Worm (Caenorhabditis elegans) whole organism, mixed stage, embryonic: Measurements from ENCODE around the gene C18E9.5.

ENCODE experiments used
- M03D4.4 ChIP-seq: sonication (generic microtip); optimal IDR thresholded peaks from 2 replicates; lab custom pipeline; 2017; ENCODE audit warnings: mild to moderate bottlenecking, missing genetic modification characterization, missing compliant biosample characterization
- bed-3 ChIP-seq: fragments of 200-800 bp; sonication (Bioruptor generic); optimal IDR thresholded peaks from 3 replicates; lab custom pipeline; 2018; ENCODE audit warnings: mild to moderate bottlenecking, missing genetic modification characterization, moderate library complexity, missing compliant biosample characterization
- blmp-1 ChIP-seq: fragments of 150-350 bp; optimal IDR thresholded peaks from 2 replicates; lab custom pipeline; 2014; ENCODE audit warnings: missing biosample characterization, missing genetic modification characterization
- ceh-39 ChIP-seq: fragments of 150-350 bp; optimal IDR thresholded peaks from 2 replicates; lab custom pipeline; 2014; ENCODE audit warnings: missing biosample characterization, missing genetic modification characterization
- ceh-43 ChIP-seq: fragments of 200-800 bp; sonication (Bioruptor generic); optimal IDR thresholded peaks from 2 replicates; lab custom pipeline; 2018; ENCODE audit warnings: mild to moderate bottlenecking, missing genetic modification characterization, moderate library complexity, missing compliant biosample characterization
- ceh-83 ChIP-seq: fragments of 200-800 bp; sonication (Bioruptor generic); optimal IDR thresholded peaks from 2 replicates; lab custom pipeline; 2018; ENCODE audit warnings: mild to moderate bottlenecking, missing genetic modification characterization, missing compliant biosample characterization
- ces-1 ChIP-seq: fragments of 150-350 bp; optimal IDR thresholded peaks from 2 replicates; lab custom pipeline; 2014; ENCODE audit warnings: missing biosample characterization, missing genetic modification reagents, missing genetic modification characterization
- drap-1 ChIP-seq: fragments of 200-800 bp; sonication (Bioruptor generic); optimal IDR thresholded peaks from 3 replicates; lab custom pipeline; 2018; ENCODE audit warnings: mild to moderate bottlenecking, missing genetic modification characterization, missing compliant biosample characterization
- elt-1 ChIP-seq: sonication (generic microtip); optimal IDR thresholded peaks from 2 replicates; lab custom pipeline; 2017; ENCODE audit warnings: missing genetic modification characterization, mild to moderate bottlenecking, missing compliant biosample characterization, antibody characterized with exemption, moderate library complexity, borderline replicate concordance; ENCODE audit not compliant: insufficient read depth
- elt-3 ChIP-seq: fragments of 150-350 bp; optimal IDR thresholded peaks from 2 replicates; lab custom pipeline; 2014; ENCODE audit warnings: missing biosample characterization, missing genetic modification characterization
- flh-1 ChIP-seq: fragments of 200-800 bp; sonication (Bioruptor generic); optimal IDR thresholded peaks from 2 replicates; lab custom pipeline; 2018; ENCODE audit warnings: mild to moderate bottlenecking, missing genetic modification characterization, moderate library complexity, missing compliant biosample characterization
- ham-2 ChIP-seq: fragments of 200-800 bp; sonication (Bioruptor generic); optimal IDR thresholded peaks from 2 replicates; lab custom pipeline; 2018; ENCODE audit warnings: mild to moderate bottlenecking, missing genetic modification characterization, missing compliant biosample characterization
- hlh-1 ChIP-seq: fragments of 150-350 bp; optimal IDR thresholded peaks from 2 replicates; lab custom pipeline; 2014; ENCODE audit warnings: missing biosample characterization, missing genetic modification reagents, missing genetic modification characterization
- lin-13 ChIP-seq: fragments of 150-350 bp; optimal IDR thresholded peaks from 2 replicates; lab custom pipeline; 2014; ENCODE audit warnings: missing biosample characterization, missing genetic modification characterization
- lin-32 ChIP-seq: fragments of 200-800 bp; sonication (Bioruptor generic); optimal IDR thresholded peaks from 2 replicates; lab custom pipeline; 2018; ENCODE audit warnings: mild to moderate bottlenecking, missing genetic modification characterization, missing compliant biosample characterization
- lsy-2 ChIP-seq: fragments of 150-350 bp; optimal IDR thresholded peaks from 2 replicates; lab custom pipeline; 2014; ENCODE audit warnings: missing biosample characterization, missing genetic modification characterization
- mep-1 ChIP-seq: fragments of 150-350 bp; optimal IDR thresholded peaks from 2 replicates; lab custom pipeline; 2017; ENCODE audit warnings: missing biosample characterization, missing genetic modification reagents, missing genetic modification characterization, inconsistent platforms
- nhr-12 ChIP-seq: fragments of 150-350 bp; optimal IDR thresholded peaks from 2 replicates; lab custom pipeline; 2014; ENCODE audit warnings: missing biosample characterization, missing genetic modification characterization
- nhr-2 ChIP-seq: fragments of 150-350 bp; optimal IDR thresholded peaks from 2 replicates; lab custom pipeline; 2014; ENCODE audit warnings: missing biosample characterization, missing genetic modification characterization
- nhr-237 ChIP-seq: fragments of 150-350 bp; optimal IDR thresholded peaks from 2 replicates; lab custom pipeline; 2014; ENCODE audit warnings: missing biosample characterization, missing genetic modification characterization
- nhr-76 ChIP-seq: sonication (generic microtip); optimal IDR thresholded peaks from 2 replicates; lab custom pipeline; 2017; ENCODE audit warnings: missing biosample characterization, missing genetic modification characterization
- pha-4 ChIP-seq: fragments of 150-350 bp; optimal IDR thresholded peaks from 2 replicates; lab custom pipeline; 2018; ENCODE audit warnings: missing biosample characterization, missing genetic modification reagents, missing genetic modification characterization
- sem-2 ChIP-seq: fragments of 200-800 bp; sonication (Bioruptor generic); optimal IDR thresholded peaks from 2 replicates; lab custom pipeline; 2018; ENCODE audit warnings: mild to moderate bottlenecking, missing genetic modification characterization, missing compliant biosample characterization
- snpc-4 ChIP-seq: fragments of 150-350 bp; optimal IDR thresholded peaks from 2 replicates; lab custom pipeline; 2014; ENCODE audit warnings: missing biosample characterization, missing genetic modification characterization
- sptf-1 ChIP-seq: sonication (generic microtip); optimal IDR thresholded peaks from 2 replicates; lab custom pipeline; 2017; ENCODE audit warnings: mild to moderate bottlenecking, missing genetic modification characterization, moderate library complexity, missing compliant biosample characterization
- unc-120 ChIP-seq: sonication (generic microtip); optimal IDR thresholded peaks from 2 replicates; lab custom pipeline; 2017; ENCODE audit warnings: missing genetic modification characterization, missing compliant biosample characterization; ENCODE audit not compliant: poor library complexity, severe bottlenecking
- unc-39 ChIP-seq: fragments of 150-350 bp; optimal IDR thresholded peaks from 2 replicates; lab custom pipeline; 2014; ENCODE audit warnings: missing biosample characterization, missing genetic modification characterization
- unc-62 ChIP-seq: fragments of 150-350 bp; optimal IDR thresholded peaks from 2 replicates; lab custom pipeline; 2014; ENCODE audit warnings: missing biosample characterization, missing genetic modification reagents, missing genetic modification characterization

Gene C18E9.5

DNA sequence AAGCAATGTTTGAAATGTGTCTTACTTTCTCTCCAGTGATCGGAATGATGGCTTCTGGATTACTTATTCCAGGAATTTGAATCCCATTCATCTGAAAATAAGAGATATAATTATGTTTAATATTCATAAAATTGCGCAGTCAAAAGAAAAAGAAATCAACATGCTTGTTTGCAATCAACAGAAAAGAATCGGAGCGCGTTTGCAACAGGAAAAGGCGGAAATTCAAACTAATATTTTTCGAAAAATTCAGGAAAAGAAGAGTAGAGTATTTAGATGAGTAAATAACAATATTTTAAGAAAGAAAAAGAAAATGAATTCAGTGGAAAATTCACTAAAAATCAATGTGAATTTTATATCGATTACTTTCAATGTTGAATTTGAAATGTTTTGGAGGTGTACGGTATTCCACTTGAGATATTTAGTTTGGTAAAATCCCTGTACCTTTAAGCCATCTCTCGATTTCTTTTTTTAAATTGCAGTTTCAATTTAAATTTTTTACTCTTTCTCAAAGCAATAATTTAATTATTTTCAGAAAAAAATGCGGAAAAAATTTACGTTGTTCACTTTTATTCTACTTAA, 29.3 kb upstream of the C18E9.5 start, which contains the start of the genes set-17 and T21B10.4:
Gene set-17, minus strand, starts transcription at position 127 of the 579 bp plus-strand sequence.
Gene T21B10.4, plus strand, starts transcription at position 533 of the 579 bp plus-strand sequence.
- TF ChIP-seq ham-2 (GFP tag; lab: Kevin White, UChicago) (no peak), lsy-2 (tag; lab: Kevin White, UChicago) (peak; percentile 29), elt-1 (peak; percentile 72), pha-4 (tag; lab: Kevin White, UChicago) (peak; percentile 17)

- no peak for TF ChIP-seq flh-1 (GFP tag; lab: Kevin White, UChicago)
- no peak for TF ChIP-seq lin-13 (tag; lab: Kevin White, UChicago)
- peak; percentile 72 for TF ChIP-seq ces-1 (GFP tag; lab: Kevin White, UChicago)
These were observed 24.6 kb upstream of the C18E9.5 start for ce11 chrII:8945167-8945566.

DNA sequence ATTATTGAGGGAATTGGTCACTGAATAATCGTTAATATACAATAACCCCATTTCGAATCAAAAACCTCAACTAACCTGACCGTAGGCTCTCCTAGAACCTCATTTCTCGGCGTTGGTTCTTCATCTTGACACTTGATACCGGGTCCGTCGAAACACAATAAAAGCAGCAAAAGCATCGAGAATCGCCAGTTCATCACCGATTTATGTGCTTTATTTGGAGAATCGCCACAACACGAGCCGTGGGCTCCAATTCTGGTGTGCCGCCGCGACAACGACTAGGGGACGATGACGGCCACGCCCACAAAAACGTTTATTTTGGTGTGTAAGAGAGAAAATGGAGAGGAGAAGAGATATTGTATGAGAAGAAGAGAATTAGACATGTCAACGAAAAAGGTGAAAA, 22.4 kb upstream of the C18E9.5 start, which contains the start of gene cutl-15:
Gene cutl-15, minus strand, starts transcription at position 298 of the 400 bp plus-strand sequence.
- TF ChIP-seq ceh-43 (GFP tag; lab: Kevin White, UChicago) (no peak), nhr-76 (tag; lab: Kevin White, UChicago) (no peak), blmp-1 (no peak), lin-13 (tag; lab: Kevin White, UChicago) (no peak), elt-3 (no peak), lin-32 (GFP tag; lab: Kevin White, UChicago) (no peak), bed-3 (no peak), lsy-2 (tag; lab: Kevin White, UChicago) (no peak), M03D4.4 (tag; lab: Kevin White, UChicago) (no peak), nhr-237 (tag; lab: Kevin White, UChicago) (no peak), unc-39 (tag; lab: Kevin White, UChicago) (no peak), ceh-39 (no peak), snpc-4 (no peak), sptf-1 (tag; lab: Kevin White, UChicago) (no peak), ces-1 (GFP tag; lab: Kevin White, UChicago) (no peak), unc-120 (tag; lab: Kevin White, UChicago) (no peak), ham-2 (GFP tag; lab: Kevin White, UChicago) (no peak), sem-2 (GFP tag; lab: Kevin White, UChicago) (no peak), flh-1 (GFP tag; lab: Kevin White, UChicago) (no peak)

- peak; percentile 52 for TF ChIP-seq ces-1 (GFP tag; lab: Kevin White, UChicago)
- no peak for TF ChIP-seq mep-1
These were observed 21.1 kb upstream of the C18E9.5 start for ce11 chrII:8948640-8949039.

ce11 chrII:8951270-8951669, 18.5 kb upstream of the C18E9.5 start:
- no peak for TF ChIP-seq hlh-1
- TF ChIP-seq elt-3 = no peak
- TF ChIP-seq flh-1 (GFP tag; lab: Kevin White, UChicago) = no peak
- no peak for TF ChIP-seq ham-2 (GFP tag; lab: Kevin White, UChicago)
- no peak for TF ChIP-seq nhr-12 (tag; lab: Kevin White, UChicago)
- no peak for TF ChIP-seq sptf-1 (tag; lab: Kevin White, UChicago)
- no peak for TF ChIP-seq sem-2 (GFP tag; lab: Kevin White, UChicago)
- TF ChIP-seq pha-4 (tag; lab: Kevin White, UChicago) = no peak
- TF ChIP-seq mep-1 = no peak
- TF ChIP-seq M03D4.4 (tag; lab: Kevin White, UChicago) = no peak
- TF ChIP-seq unc-62 = no peak
- TF ChIP-seq ceh-83 = no peak
- TF ChIP-seq blmp-1 = no peak
- TF ChIP-seq nhr-2 (tag; lab: Kevin White, UChicago) = no peak
- TF ChIP-seq elt-1 = no peak
- TF ChIP-seq, all 35 proteins: peak for 0

- TF ChIP-seq elt-1 = peak; percentile 16
- TF ChIP-seq drap-1 = no peak
- TF ChIP-seq, all 35 proteins: peak for 1
These were observed 16.1 kb upstream of the C18E9.5 start for ce11 chrII:8953703-8954102.
